Worm (Caenorhabditis elegans) whole organism, L3 larva: ENCODE results near the gene C05D12.1.

Source experiments
- aly-2 ChIP-seq: fragments of 150-350 bp; optimal IDR thresholded peaks from 2 replicates; lab custom pipeline; 2014; ENCODE audit warnings: missing biosample characterization, missing genetic modification characterization
- jun-1 ChIP-seq: fragments of 150-350 bp; optimal IDR thresholded peaks from 2 replicates; lab custom pipeline; 2014; ENCODE audit warnings: missing biosample characterization, missing genetic modification reagents, missing genetic modification characterization
- nhr-43 ChIP-seq: sonication (generic microtip); optimal IDR thresholded peaks from 2 replicates; lab custom pipeline; 2016; ENCODE audit warnings: mild to moderate bottlenecking, missing genetic modification characterization, missing compliant biosample characterization; ENCODE audit not compliant: poor library complexity, severe bottlenecking
- snpc-4 ChIP-seq: fragments of 150-350 bp; optimal IDR thresholded peaks from 2 replicates; lab custom pipeline; 2014; ENCODE audit warnings: missing biosample characterization, missing genetic modification characterization
- unc-62 ChIP-seq: fragments of 150-350 bp; sonication (generic microtip); optimal IDR thresholded peaks from 4 replicates; lab custom pipeline; 2014; ENCODE audit warnings: missing biosample characterization, missing genetic modification reagents, missing genetic modification characterization

C05D12.1 gene

DNA sequence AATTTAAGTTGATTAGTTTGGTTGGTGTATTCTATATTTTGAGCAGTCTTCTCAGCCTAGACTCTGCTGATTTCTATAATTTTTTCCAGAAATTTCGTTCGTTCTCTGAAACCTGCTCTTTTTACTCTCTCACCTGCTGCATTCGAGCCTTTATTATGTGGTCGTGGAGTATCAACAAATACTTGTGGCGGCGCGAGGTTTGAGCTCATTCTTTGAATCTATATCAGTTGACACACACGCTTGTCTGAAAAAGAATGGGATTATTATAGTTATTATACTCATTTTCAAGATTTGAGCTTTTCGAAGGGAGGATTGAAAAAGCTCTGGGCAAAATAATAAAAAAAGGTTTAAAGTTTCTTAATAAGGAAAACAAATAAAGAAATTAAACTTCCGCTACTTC, 39.5 kb downstream of the C05D12.1 start:
- no peak for TF ChIP-seq snpc-4 (tag; lab: Kevin White, UChicago)
- TF ChIP-seq jun-1 (tag; lab: Kevin White, UChicago): no peak
- no peak for TF ChIP-seq unc-62
- no peak for TF ChIP-seq aly-2 (tag; lab: Kevin White, UChicago)

DNA sequence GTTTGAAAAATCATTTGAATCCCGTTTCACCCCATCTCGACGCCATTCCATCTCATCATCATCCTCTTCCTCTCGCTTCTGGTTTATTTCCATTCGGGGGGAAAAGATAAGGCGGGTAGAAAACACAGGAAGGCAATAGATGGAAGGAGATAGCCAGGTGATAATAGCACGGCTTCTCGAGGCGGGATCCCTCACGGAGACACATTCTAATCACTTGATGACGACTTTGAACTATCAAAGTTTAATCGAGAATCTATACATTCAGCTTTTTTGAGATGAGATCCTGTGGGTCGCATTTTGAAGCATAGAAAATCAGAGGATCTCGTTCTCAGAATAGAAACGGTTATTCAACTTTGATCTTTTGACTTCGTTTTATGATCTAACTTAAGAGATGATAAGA, 43.6 kb downstream of the C05D12.1 start, which contains the start of gene C33B4.2:
C33B4.2 (minus strand) TSS at position 165 of the 400 bp plus-strand sequence.
- no peak for TF ChIP-seq jun-1 (tag; lab: Kevin White, UChicago)
- peak; percentile 84 for TF ChIP-seq nhr-43 (tag; lab: Kevin White, UChicago)
